Worm (Caenorhabditis elegans): ENCODE data around the gene hhat-2.

- TF ChIP-seq egrh-3 (GFP tag; IDR thresholded peaks at IDR 0.05) = no peak
- TF ChIP-seq pbrm-1 (GFP tag; IDR thresholded peaks at IDR 0.05) = no peak
- no peak for TF ChIP-seq lin-54 (GFP tag; optimal IDR thresholded peaks at IDR 0.05)
- TF ChIP-seq zfh-2 (GFP tag; conservative IDR thresholded peaks at IDR 0.05) = no peak
- no peak for TF ChIP-seq bed-2 (GFP tag; IDR thresholded peaks at IDR 0.05)
- TF ChIP-seq tlf-1 (GFP tag; optimal IDR thresholded peaks at IDR 0.05) = no peak
- TF ChIP-seq pha-4 (tag; optimal IDR thresholded peaks at IDR 0.05) = no peak
- TF ChIP-seq F23B12.7 (tag; optimal IDR thresholded peaks at IDR 0.05; ENCODE audit: insufficient read depth) = no peak
- no peak for TF ChIP-seq nhr-179 (tag; optimal IDR thresholded peaks at IDR 0.05)
- no peak for TF ChIP-seq die-1 (tag; optimal IDR thresholded peaks at IDR 0.05)
- TF ChIP-seq snpc-1.1 (tag; optimal IDR thresholded peaks at IDR 0.05; ENCODE audit: insufficient read depth) = no peak
- TF ChIP-seq nhr-90 (tag; optimal IDR thresholded peaks at IDR 0.05) = no peak
- no peak for TF ChIP-seq ama-1 (optimal IDR thresholded peaks at IDR 0.05)
- no peak for TF ChIP-seq ama-1 (GFP tag; optimal IDR thresholded peaks at IDR 0.05)
Observed at ce11 chrIV:14802316-14802715, 26.6 kb downstream of the hhat-2 start, which contains the start of gene Y57G11C.1142.

Measured in whole organism, young adult.